Worm (Caenorhabditis elegans) whole organism, L3 larva: ENCODE measurements around the gene lin-56.

Source experiments
- R02D3.7 ChIP-seq: fragments of 150-350 bp; optimal IDR thresholded peaks from 2 replicates; lab custom pipeline; 2014; ENCODE audit warnings: missing biosample characterization, missing genetic modification characterization
- ZK546.5 ChIP-seq: sonication (generic microtip); optimal IDR thresholded peaks from 2 replicates; lab custom pipeline; 2017; ENCODE audit warnings: missing biosample characterization, missing genetic modification characterization
- aly-2 ChIP-seq: fragments of 150-350 bp; optimal IDR thresholded peaks from 2 replicates; lab custom pipeline; 2014; ENCODE audit warnings: missing biosample characterization, missing genetic modification characterization
- ama-1 ChIP-seq: fragments of 150-350 bp; optimal IDR thresholded peaks from 2 replicates; lab custom pipeline; 2018
- ceh-16 ChIP-seq: sonication (generic microtip); optimal IDR thresholded peaks from 2 replicates; lab custom pipeline; 2017; ENCODE audit warnings: missing biosample characterization, missing genetic modification characterization
- ceh-28 ChIP-seq: fragments of 150-350 bp; optimal IDR thresholded peaks from 2 replicates; lab custom pipeline; 2014; ENCODE audit warnings: missing biosample characterization, missing genetic modification reagents, missing genetic modification characterization
- ceh-9 ChIP-seq: sonication (generic microtip); optimal IDR thresholded peaks from 2 replicates; lab custom pipeline; 2018; ENCODE audit warnings: missing biosample characterization, missing genetic modification characterization
- egl-5 ChIP-seq: fragments of 150-350 bp; optimal IDR thresholded peaks from 2 replicates; lab custom pipeline; 2017; ENCODE audit warnings: missing biosample characterization, missing genetic modification reagents, missing genetic modification characterization, inconsistent platforms
- elt-2 ChIP-seq: sonication (generic microtip); optimal IDR thresholded peaks from 2 replicates; lab custom pipeline; 2016; ENCODE audit warnings: missing genetic modification reagents, mild to moderate bottlenecking, missing genetic modification characterization, missing compliant biosample characterization
- fkh-2 ChIP-seq: fragments of 150-350 bp; optimal IDR thresholded peaks from 2 replicates; lab custom pipeline; 2014; ENCODE audit warnings: missing biosample characterization, missing genetic modification reagents, missing genetic modification characterization
- hmg-11 ChIP-seq: sonication (generic microtip); optimal IDR thresholded peaks from 2 replicates; lab custom pipeline; 2016; ENCODE audit warnings: missing genetic modification characterization, missing compliant biosample characterization
- lin-15B ChIP-seq: fragments of 150-350 bp; optimal IDR thresholded peaks from 2 replicates; lab custom pipeline; 2014; ENCODE audit warnings: missing biosample characterization, missing genetic modification characterization
- lin-39 ChIP-seq: fragments of 150-350 bp; optimal IDR thresholded peaks from 2 replicates; lab custom pipeline; 2018; ENCODE audit warnings: missing biosample characterization, missing genetic modification reagents, missing genetic modification characterization
- mdl-1 ChIP-seq: fragments of 150-350 bp; optimal IDR thresholded peaks from 2 replicates; lab custom pipeline; 2014; ENCODE audit warnings: missing biosample characterization, missing genetic modification characterization
- nfya-1 ChIP-seq: sonication (generic microtip); optimal IDR thresholded peaks from 2 replicates; lab custom pipeline; 2017; ENCODE audit warnings: missing genetic modification characterization, mild to moderate bottlenecking, missing compliant biosample characterization, antibody characterized with exemption, moderate library complexity; ENCODE audit not compliant: insufficient read depth
- nhr-11 ChIP-seq: fragments of 150-350 bp; optimal IDR thresholded peaks from 2 replicates; lab custom pipeline; 2014; ENCODE audit warnings: missing biosample characterization, missing genetic modification characterization
- nhr-12 ChIP-seq: fragments of 150-350 bp; optimal IDR thresholded peaks from 2 replicates; lab custom pipeline; 2014; ENCODE audit warnings: missing biosample characterization, missing genetic modification characterization
- nhr-23 ChIP-seq: fragments of 150-350 bp; optimal IDR thresholded peaks from 2 replicates; lab custom pipeline; 2014; ENCODE audit warnings: missing biosample characterization, missing genetic modification reagents, missing genetic modification characterization
- nhr-237 ChIP-seq: fragments of 150-350 bp; optimal IDR thresholded peaks from 2 replicates; lab custom pipeline; 2014; ENCODE audit warnings: missing biosample characterization, missing genetic modification characterization
- nhr-25 ChIP-seq: sonication (generic microtip); optimal IDR thresholded peaks from 2 replicates; lab custom pipeline; 2017; ENCODE audit warnings: missing biosample characterization, missing genetic modification characterization
- nhr-28 ChIP-seq: fragments of 150-350 bp; optimal IDR thresholded peaks from 2 replicates; lab custom pipeline; 2014; ENCODE audit warnings: missing biosample characterization, missing genetic modification characterization
- nhr-43 ChIP-seq: sonication (generic microtip); optimal IDR thresholded peaks from 2 replicates; lab custom pipeline; 2016; ENCODE audit warnings: mild to moderate bottlenecking, missing genetic modification characterization, missing compliant biosample characterization; ENCODE audit not compliant: poor library complexity, severe bottlenecking
- nhr-77 ChIP-seq: fragments of 150-350 bp; optimal IDR thresholded peaks from 2 replicates; lab custom pipeline; 2014; ENCODE audit warnings: missing biosample characterization, missing genetic modification characterization
- pha-4 ChIP-seq: fragments of 150-350 bp; optimal IDR thresholded peaks from 2 replicates; lab custom pipeline; 2014; ENCODE audit warnings: missing biosample characterization, missing genetic modification reagents, missing genetic modification characterization
- pqm-1 ChIP-seq: fragments of 150-350 bp; optimal IDR thresholded peaks from 2 replicates; lab custom pipeline; 2017; ENCODE audit warnings: missing biosample characterization, missing genetic modification characterization, inconsistent platforms
- skn-1 ChIP-seq: fragments of 150-350 bp; optimal IDR thresholded peaks from 2 replicates; lab custom pipeline; 2014; ENCODE audit warnings: missing biosample characterization, missing genetic modification characterization
- snpc-4 ChIP-seq: fragments of 150-350 bp; optimal IDR thresholded peaks from 2 replicates; lab custom pipeline; 2014; ENCODE audit warnings: missing biosample characterization, missing genetic modification characterization
- tbx-2 ChIP-seq: sonication (generic microtip); optimal IDR thresholded peaks from 2 replicates; lab custom pipeline; 2016; ENCODE audit warnings: mild to moderate bottlenecking, missing genetic modification characterization, missing compliant biosample characterization
- unc-62 ChIP-seq: fragments of 150-350 bp; sonication (generic microtip); optimal IDR thresholded peaks from 4 replicates; lab custom pipeline; 2014; ENCODE audit warnings: missing biosample characterization, missing genetic modification reagents, missing genetic modification characterization
- zag-1 ChIP-seq: fragments of 150-350 bp; optimal IDR thresholded peaks from 2 replicates; lab custom pipeline; 2014; ENCODE audit warnings: missing biosample characterization, missing genetic modification characterization
- ztf-11 ChIP-seq: fragments of 150-350 bp; optimal IDR thresholded peaks from 2 replicates; lab custom pipeline; 2014; ENCODE audit warnings: missing biosample characterization, missing genetic modification characterization
- ztf-4 ChIP-seq: fragments of 150-350 bp; optimal IDR thresholded peaks from 2 replicates; lab custom pipeline; 2014; ENCODE audit warnings: missing biosample characterization, missing genetic modification characterization

lin-56 gene

DNA sequence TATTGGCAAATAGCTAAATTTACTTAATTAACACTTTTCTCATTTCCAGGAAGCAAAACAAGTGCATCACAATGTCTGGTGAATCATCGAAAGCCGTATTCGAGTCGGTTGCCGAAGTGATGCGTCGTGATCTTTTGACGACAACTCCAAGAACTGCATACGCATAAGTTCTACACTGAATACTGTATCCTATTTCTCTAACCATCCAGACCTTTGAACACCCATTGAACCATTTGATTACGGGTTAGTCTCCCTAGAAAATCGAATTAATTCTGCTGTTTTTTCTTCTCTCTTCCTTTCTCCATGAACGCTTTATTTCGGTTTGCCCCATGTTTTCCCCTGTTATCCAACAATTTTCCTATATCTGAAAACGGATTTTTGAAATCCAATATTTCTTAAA is at the start of gene lin-56:
lin-56 (plus strand) TSS at position 301 of the 400 bp plus-strand sequence.
- TF ChIP-seq ZK546.5 (tag; lab: Kevin White, UChicago) (no peak), ceh-16 (no peak), snpc-4 (tag; lab: Kevin White, UChicago) (no peak), ztf-4 (tag; lab: Kevin White, UChicago) (no peak), fkh-2 (tag; lab: Kevin White, UChicago) (no peak), ztf-11 (no peak), elt-2 (no peak), nhr-25 (tag; lab: Kevin White, UChicago) (no peak), nhr-28 (tag; lab: Kevin White, UChicago) (no peak), pha-4 (tag; lab: Kevin White, UChicago) (no peak), nhr-77 (no peak), ceh-28 (tag; lab: Kevin White, UChicago) (no peak), ama-1 (no peak)

DNA sequence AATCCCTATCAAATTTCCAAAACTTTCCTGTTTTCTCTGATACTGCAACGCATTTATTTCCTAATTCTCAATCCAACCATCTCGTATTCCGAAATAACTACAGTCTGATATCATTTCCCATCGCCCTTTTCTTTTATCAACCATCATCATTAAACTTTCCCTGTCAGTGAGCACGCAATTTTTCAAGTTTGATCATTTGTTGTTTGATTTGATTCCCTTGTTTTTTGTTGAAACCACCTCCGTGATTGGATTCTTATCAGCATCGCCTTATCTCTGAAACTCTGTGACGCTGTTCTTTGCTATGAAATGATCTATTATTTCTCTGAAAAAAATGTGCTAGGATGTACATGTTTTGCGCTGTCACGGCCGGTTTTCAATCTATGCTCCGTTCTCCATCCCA is 46.8 kb upstream of the lin-56 start:
- TF ChIP-seq elt-2 (peak; percentile 89), pqm-1 (tag; lab: Kevin White, UChicago) (peak; percentile 50), nhr-237 (tag; lab: Kevin White, UChicago) (no peak)
- TF ChIP-seq, all 47 proteins: peak for 2

- TF ChIP-seq ama-1 (no peak), nhr-77 (no peak), R02D3.7 (no peak), ceh-16 (no peak), lin-39 (tag; lab: Kevin White, UChicago) (no peak), nhr-43 (tag; lab: Kevin White, UChicago) (no peak), hmg-11 (tag; lab: Kevin White, UChicago) (no peak), nfya-1 (tag; lab: Kevin White, UChicago) (no peak), ZK546.5 (tag; lab: Kevin White, UChicago) (no peak), fkh-2 (tag; lab: Kevin White, UChicago) (no peak), zag-1 (tag; lab: Kevin White, UChicago) (no peak), mdl-1 (tag; lab: Kevin White, UChicago) (no peak), ceh-28 (tag; lab: Kevin White, UChicago) (no peak)
Measured at ce11 chrII:10410989-10411388, 38.8 kb upstream of the lin-56 start, which contains the start of gene E04D5.5. Gene E04D5.5, plus strand, starts transcription at chrII:10411289.

ce11 chrII:10416332-10416863 is 33.4 kb upstream of the lin-56 start, which contains the start of gene eif-2A:
Gene eif-2A, plus strand, starts transcription at chrII:10416800.
- TF ChIP-seq ztf-11 (no peak), elt-2 (no peak), nhr-43 (tag; lab: Kevin White, UChicago) (no peak), nfya-1 (tag; lab: Kevin White, UChicago) (peak; percentile 51), pha-4 (tag; lab: Kevin White, UChicago) (peak; percentile 44), nhr-12 (tag; lab: Kevin White, UChicago) (no peak), lin-15B (tag; lab: Kevin White, UChicago) (peak; percentile 27), nhr-237 (tag; lab: Kevin White, UChicago) (no peak), egl-5 (tag; lab: Kevin White, UChicago) (no peak), pqm-1 (tag; lab: Kevin White, UChicago) (no peak), fkh-2 (tag; lab: Kevin White, UChicago) (no peak)
- TF ChIP-seq, all 47 proteins: peak for 3

DNA sequence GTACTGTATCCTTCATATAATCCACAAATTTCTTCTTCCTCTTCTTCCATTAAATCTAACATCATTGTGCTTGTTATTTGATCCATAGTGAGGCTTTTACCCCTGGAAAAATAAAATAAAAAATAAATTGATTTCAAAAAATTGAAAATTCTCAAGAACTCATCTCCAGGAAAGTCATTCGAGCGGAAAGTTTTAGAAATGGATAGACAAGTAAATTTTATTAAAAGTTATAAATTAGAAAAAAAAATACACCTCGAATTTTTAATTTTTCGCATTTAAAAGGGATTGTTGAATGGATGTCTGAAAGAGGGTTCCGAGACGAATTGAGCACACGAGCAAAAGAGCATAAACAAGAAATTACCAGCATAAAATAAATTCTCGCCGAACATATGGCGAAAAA is 27.9 kb upstream of the lin-56 start, which contains the start of gene frpr-21:
frpr-21 (minus strand) TSS at position 101 of the 400 bp plus-strand sequence.
- TF ChIP-seq elt-2 (no peak), ceh-28 (tag; lab: Kevin White, UChicago) (no peak), tbx-2 (tag; lab: Kevin White, UChicago) (no peak), ceh-9 (no peak), unc-62 (GFP tag; lab: Kevin White, UChicago) (no peak), aly-2 (tag; lab: Kevin White, UChicago) (no peak), ceh-16 (no peak), nhr-23 (tag; lab: Kevin White, UChicago) (no peak), nfya-1 (tag; lab: Kevin White, UChicago) (no peak), ZK546.5 (tag; lab: Kevin White, UChicago) (no peak), ztf-4 (tag; lab: Kevin White, UChicago) (no peak), egl-5 (tag; lab: Kevin White, UChicago) (no peak), nhr-12 (tag; lab: Kevin White, UChicago) (no peak), skn-1 (tag; lab: Kevin White, UChicago) (no peak), zag-1 (tag; lab: Kevin White, UChicago) (no peak), R02D3.7 (no peak), nhr-11 (tag; lab: Kevin White, UChicago) (no peak)
